Fruit fly (Drosophila melanogaster) whole organism, embryonic: ENCODE data around the gene CG34313.

Experiments used
- BEAF-32 ChIP-seq: fragments of 200-800 bp; sonication (Bioruptor generic); optimal IDR thresholded peaks from 3 replicates; lab custom pipeline; 2017; ENCODE audit warnings: missing biosample characterization, missing genetic modification characterization, mild to moderate bottlenecking, moderate library complexity, missing genetic modification reagents
- CG10267 ChIP-seq: fragments of 200-800 bp; sonication (Bioruptor generic); optimal IDR thresholded peaks from 2 replicates; lab custom pipeline; 2018; ENCODE audit warnings: missing biosample characterization, mild to moderate bottlenecking, missing genetic modification characterization, moderate library complexity
- CG10431 ChIP-seq: fragments of 200-800 bp; sonication (Bioruptor generic); optimal IDR thresholded peaks from 3 replicates; lab custom pipeline; 2018; ENCODE audit warnings: missing biosample characterization, mild to moderate bottlenecking, missing genetic modification characterization
- CG12236 ChIP-seq: fragments of 200-800 bp; sonication (Bioruptor generic); optimal IDR thresholded peaks from 2 replicates; lab custom pipeline; 2016; ENCODE audit warnings: missing biosample characterization, missing genetic modification characterization
- CG12659 ChIP-seq: fragments of 200-800 bp; sonication (Bioruptor generic); optimal IDR thresholded peaks from 3 replicates; lab custom pipeline; 2017; ENCODE audit warnings: mild to moderate bottlenecking, missing biosample characterization, missing genetic modification reagents, missing genetic modification characterization
- CG12744 ChIP-seq: fragments of 200-800 bp; sonication (Bioruptor generic); optimal IDR thresholded peaks from 2 replicates; lab custom pipeline; 2016; ENCODE audit warnings: missing biosample characterization, missing genetic modification characterization
- CG1792 ChIP-seq: fragments of 200-800 bp; sonication (Bioruptor generic); optimal IDR thresholded peaks from 2 replicates; lab custom pipeline; 2016; ENCODE audit warnings: missing biosample characterization, missing genetic modification characterization
- CG1832 ChIP-seq: fragments of 200-800 bp; sonication (Bioruptor generic); optimal IDR thresholded peaks from 2 replicates; lab custom pipeline; 2017; ENCODE audit warnings: missing biosample characterization, mild to moderate bottlenecking, missing genetic modification characterization, inconsistent platforms
- CG18764 ChIP-seq: fragments of 200-800 bp; sonication (Bioruptor generic); optimal IDR thresholded peaks from 3 replicates; lab custom pipeline; 2016; ENCODE audit warnings: missing biosample characterization, missing genetic modification characterization
- CG30431 ChIP-seq: fragments of 200-800 bp; sonication (Bioruptor generic); optimal IDR thresholded peaks from 2 replicates; lab custom pipeline; 2017; ENCODE audit warnings: missing biosample characterization, missing genetic modification characterization
- CG4282 ChIP-seq: fragments of 200-800 bp; sonication (Bioruptor generic); optimal IDR thresholded peaks from 2 replicates; lab custom pipeline; 2016; ENCODE audit warnings: missing biosample characterization, missing genetic modification characterization
- CG4707 ChIP-seq: fragments of 200-800 bp; sonication (Bioruptor generic); optimal IDR thresholded peaks from 2 replicates; lab custom pipeline; 2018; ENCODE audit warnings: missing biosample characterization, mild to moderate bottlenecking, missing genetic modification characterization, moderate library complexity
- CG4854 ChIP-seq: fragments of 200-800 bp; sonication (Bioruptor generic); optimal IDR thresholded peaks from 2 replicates; lab custom pipeline; 2016; ENCODE audit warnings: missing biosample characterization, missing genetic modification characterization, inconsistent platforms
- CG5180 ChIP-seq: fragments of 200-800 bp; sonication (Bioruptor generic); optimal IDR thresholded peaks from 3 replicates; lab custom pipeline; 2017; ENCODE audit warnings: missing biosample characterization, missing genetic modification characterization, mild to moderate bottlenecking, moderate library complexity, missing genetic modification reagents
- CG6272 ChIP-seq: fragments of 200-800 bp; sonication (Bioruptor generic); IDR thresholded peaks from 2 replicates; pipeline ENCODE4 v1.3.6; 2022; ENCODE audit warnings: missing biosample characterization, missing genetic modification characterization
- CG6854 ChIP-seq: fragments of 200-800 bp; sonication (Bioruptor generic); optimal IDR thresholded peaks from 3 replicates; lab custom pipeline; 2017; ENCODE audit warnings: missing biosample characterization, mild to moderate bottlenecking, missing genetic modification characterization
- CG8089 ChIP-seq: fragments of 200-800 bp; sonication (Bioruptor generic); optimal IDR thresholded peaks from 3 replicates; lab custom pipeline; 2016; ENCODE audit warnings: missing biosample characterization, missing genetic modification characterization
- Camta ChIP-seq: fragments of 200-800 bp; sonication (Bioruptor generic); optimal IDR thresholded peaks from 2 replicates; lab custom pipeline; 2016; ENCODE audit warnings: missing biosample characterization, missing genetic modification characterization
- CkIIα-i1 ChIP-seq: fragments of 200-800 bp; sonication (Bioruptor generic); IDR thresholded peaks from 2 replicates; pipeline ENCODE4 v1.3.6; 2022; ENCODE audit warnings: missing biosample characterization, missing genetic modification characterization
- D19A ChIP-seq: fragments of 200-800 bp; optimal IDR thresholded peaks from 3 replicates; lab custom pipeline; 2019; ENCODE audit warnings: missing biosample characterization, mild to moderate bottlenecking, missing genetic modification characterization, moderate library complexity
- Dip2 ChIP-seq: fragments of 200-800 bp; sonication (Bioruptor generic); IDR thresholded peaks from 2 replicates; pipeline ENCODE4 v1.3.6; 2022; ENCODE audit warnings: missing biosample characterization, missing genetic modification characterization
- H15 ChIP-seq: fragments of 200-800 bp; sonication (Bioruptor generic); IDR thresholded peaks from 3 replicates; pipeline ENCODE4 v1.3.6; 2022; ENCODE audit warnings: missing biosample characterization, missing genetic modification characterization
- MESR4 ChIP-seq: fragments of 200-800 bp; sonication (Bioruptor generic); optimal IDR thresholded peaks from 2 replicates; lab custom pipeline; 2018; ENCODE audit warnings: missing biosample characterization, mild to moderate bottlenecking, missing genetic modification characterization, moderate library complexity
- Myb ChIP-seq: fragments of 200-800 bp; sonication (Bioruptor generic); optimal IDR thresholded peaks from 2 replicates; lab custom pipeline; 2016; ENCODE audit warnings: missing biosample characterization, missing genetic modification characterization
- NK7.1 ChIP-seq: fragments of 200-800 bp; sonication (Bioruptor generic); optimal IDR thresholded peaks from 3 replicates; lab custom pipeline; 2016; ENCODE audit warnings: missing biosample characterization, missing genetic modification characterization
- NfI ChIP-seq: fragments of 200-800 bp; sonication (Bioruptor generic); optimal IDR thresholded peaks from 3 replicates; lab custom pipeline; 2018; ENCODE audit warnings: missing biosample characterization, mild to moderate bottlenecking, missing genetic modification characterization, moderate library complexity
- Sry-β ChIP-seq: fragments of 200-800 bp; sonication (Bioruptor generic); optimal IDR thresholded peaks from 2 replicates; lab custom pipeline; 2018; ENCODE audit warnings: missing biosample characterization, mild to moderate bottlenecking, missing genetic modification characterization, moderate library complexity
- Usf ChIP-seq: fragments of 200-800 bp; sonication (Bioruptor generic); optimal IDR thresholded peaks from 2 replicates; lab custom pipeline; 2017; ENCODE audit warnings: missing genotype, missing biosample characterization, missing genetic modification characterization
- Vsx1 ChIP-seq: fragments of 200-800 bp; sonication (Bioruptor generic); optimal IDR thresholded peaks from 2 replicates; lab custom pipeline; 2017; ENCODE audit warnings: missing biosample characterization, mild to moderate bottlenecking, missing genetic modification characterization, missing genetic modification reagents
- Xbp1 ChIP-seq: fragments of 200-800 bp; sonication (Bioruptor generic); optimal IDR thresholded peaks from 3 replicates; lab custom pipeline; 2016; ENCODE audit warnings: missing biosample characterization, mild to moderate bottlenecking, missing genetic modification characterization
- ase ChIP-seq: fragments of 200-800 bp; sonication (Bioruptor generic); IDR thresholded peaks from 3 replicates; pipeline ENCODE4 v1.3.6; 2022; ENCODE audit warnings: missing biosample characterization, missing genetic modification characterization
- bcd ChIP-seq: fragments of 200-800 bp; sonication (Bioruptor generic); optimal IDR thresholded peaks from 2 replicates; lab custom pipeline; 2017; ENCODE audit warnings: missing biosample characterization, mild to moderate bottlenecking, missing genetic modification characterization
- cad ChIP-seq: fragments of >200 bp; optimal IDR thresholded peaks from 2 replicates; lab custom pipeline; 2017; ENCODE audit warnings: missing biosample characterization, missing genetic modification characterization
- chm ChIP-seq: fragments of 200-800 bp; sonication (Bioruptor generic); IDR thresholded peaks from 2 replicates; pipeline ENCODE4 v1.3.6; 2022; ENCODE audit warnings: missing biosample characterization, missing genetic modification characterization
- fd96Cb ChIP-seq: fragments of 200-800 bp; sonication (Bioruptor generic); optimal IDR thresholded peaks from 2 replicates; lab custom pipeline; 2018; ENCODE audit warnings: missing biosample characterization, mild to moderate bottlenecking, missing genetic modification characterization, moderate library complexity
- ham ChIP-seq: fragments of 200-800 bp; sonication (Bioruptor generic); IDR thresholded peaks from 2 replicates; pipeline ENCODE4 v1.3.6; 2022; ENCODE audit warnings: missing biosample characterization, missing genetic modification characterization
- hb ChIP-seq: fragments of 200-800 bp; sonication (Bioruptor generic); IDR thresholded peaks from 3 replicates; pipeline ENCODE4 v1.3.6; 2022; ENCODE audit warnings: missing biosample characterization, missing genetic modification characterization; ENCODE audit not compliant: partially characterized antibody
- jigr1 ChIP-seq: fragments of 200-800 bp; sonication (Bioruptor generic); IDR thresholded peaks from 3 replicates; pipeline ENCODE4 v1.3.6; 2022; ENCODE audit warnings: missing biosample characterization, missing genetic modification characterization
- lmd ChIP-seq: fragments of 200-800 bp; sonication (Bioruptor generic); IDR thresholded peaks from 2 replicates; pipeline ENCODE4 v1.3.6; 2022; ENCODE audit warnings: missing biosample characterization, missing genetic modification characterization
- pros ChIP-seq: fragments of 200-800 bp; sonication (Bioruptor generic); optimal IDR thresholded peaks from 3 replicates; lab custom pipeline; 2019; ENCODE audit warnings: missing biosample characterization, mild to moderate bottlenecking, missing genetic modification characterization, moderate library complexity
- pum ChIP-seq: fragments of 200-800 bp; sonication (Bioruptor generic); optimal IDR thresholded peaks from 2 replicates; lab custom pipeline; 2016; ENCODE audit warnings: missing biosample characterization, missing genetic modification characterization
- run ChIP-seq: fragments of 200-800 bp; sonication (Bioruptor generic); optimal IDR thresholded peaks from 3 replicates; lab custom pipeline; 2018; ENCODE audit warnings: missing biosample characterization, mild to moderate bottlenecking, missing genetic modification characterization
- sim ChIP-seq: fragments of 200-800 bp; sonication (Bioruptor generic); IDR thresholded peaks from 2 replicates; pipeline ENCODE4 v1.3.6; 2022; ENCODE audit warnings: missing biosample characterization, missing genetic modification characterization
- slbo ChIP-seq: fragments of 200-800 bp; sonication (Bioruptor generic); IDR thresholded peaks from 2 replicates; pipeline ENCODE4 v1.3.6; 2022; ENCODE audit warnings: missing biosample characterization, missing genetic modification characterization
- ssp ChIP-seq: fragments of 200-800 bp; sonication (Bioruptor generic); IDR thresholded peaks from 2 replicates; pipeline ENCODE4 v1.3.6; 2022; ENCODE audit warnings: missing biosample characterization, missing genetic modification characterization
- ttk ChIP-seq: fragments of 200-800 bp; sonication (Bioruptor generic); IDR thresholded peaks from 2 replicates; pipeline ENCODE4 v2.1.2; 2022; ENCODE audit warnings: missing biosample characterization, missing genetic modification characterization
- tx ChIP-seq: fragments of 200-800 bp; sonication (Bioruptor generic); optimal IDR thresholded peaks from 2 replicates; lab custom pipeline; 2016; ENCODE audit warnings: missing biosample characterization, missing genetic modification characterization
- vfl ChIP-seq: fragments of 200-800 bp; sonication (Bioruptor generic); optimal IDR thresholded peaks from 2 replicates; lab custom pipeline; 2016; ENCODE audit warnings: missing biosample characterization, missing genetic modification characterization
- wor ChIP-seq: fragments of 200-800 bp; sonication (Bioruptor generic); IDR thresholded peaks from 2 replicates; pipeline ENCODE4 v1.3.6; 2022; ENCODE audit warnings: missing biosample characterization, missing genetic modification characterization
- zfh1 ChIP-seq: fragments of 200-800 bp; sonication (Bioruptor generic); IDR thresholded peaks from 3 replicates; pipeline ENCODE4 v1.3.6; 2022; ENCODE audit warnings: missing biosample characterization, missing genetic modification characterization

Gene CG34313

dm6 chr2L:16887660-16888573 lies 8.6 kb downstream of the CG34313 start, which contains the start of the genes osi and tweek (continued):
- TF ChIP-seq lmd (GFP tag; lab: Robert Waterston, UW), result peak; percentile 76
- peak; percentile 59 for TF ChIP-seq ttk (GFP tag; lab: Robert Waterston, UW)
- no peak for TF ChIP-seq Dip2
- TF ChIP-seq CG4707, result no peak
- TF ChIP-seq ssp, result peak; percentile 40
- TF ChIP-seq pros (GFP tag; lab: Kevin White, UChicago), result no peak
- TF ChIP-seq slbo (GFP tag; lab: Robert Waterston, UW), result peak; percentile 89
- TF ChIP-seq ase (GFP tag; lab: Robert Waterston, UW), result no peak
- no peak for TF ChIP-seq D19A (tag; lab: Kevin White, UChicago)
- no peak for TF ChIP-seq CkIIα-i1 (GFP tag; lab: Robert Waterston, UW)
- no peak for TF ChIP-seq cad (GFP tag; lab: Kevin White, UChicago)
- no peak for TF ChIP-seq CG12744 (GFP tag; lab: Kevin White, UChicago)
- TF ChIP-seq BEAF-32 (GFP tag; lab: Kevin White, UChicago), result peak; percentile 94
- no peak for TF ChIP-seq CG1792 (GFP tag; lab: Kevin White, UChicago)
- TF ChIP-seq CG10267 (tag; lab: Kevin White, UChicago), result peak; percentile 33
- peak; percentile 62 for TF ChIP-seq Camta (GFP tag; lab: Kevin White, UChicago)
- TF ChIP-seq pum (GFP tag; lab: Kevin White, UChicago), result peak; percentile 44
- peak; percentile 11 for TF ChIP-seq tx (GFP tag; lab: Kevin White, UChicago)
- no peak for TF ChIP-seq NK7.1 (GFP tag; lab: Kevin White, UChicago)
- no peak for TF ChIP-seq CG1832 (GFP tag; lab: Kevin White, UChicago)
- no peak for TF ChIP-seq CG5180 (GFP tag; lab: Kevin White, UChicago)
- peak; percentile 82 for TF ChIP-seq MESR4
- no peak for TF ChIP-seq CG12236
- TF ChIP-seq Myb, result peak; percentile 25
- 0 out of 2 replicates have a peak, but pooled peaks have one; percentile 8 for TF ChIP-seq ham
- TF ChIP-seq fd96Cb (tag; lab: Kevin White, UChicago), result peak; percentile 40
- TF ChIP-seq H15 (GFP tag; lab: Robert Waterston, UW), result 0 out of 3 replicates have a peak, but pooled peaks have one; percentile 11
- TF ChIP-seq CG4854 (GFP tag; lab: Kevin White, UChicago), result no peak
- TF ChIP-seq wor (GFP tag; lab: Robert Waterston, UW), result no peak
- peak; percentile 65 for TF ChIP-seq CG12659 (GFP tag; lab: Kevin White, UChicago)
- no peak for TF ChIP-seq sim (GFP tag; lab: Robert Waterston, UW)
- TF ChIP-seq run (tag; lab: Kevin White, UChicago), result no peak
- TF ChIP-seq bcd (GFP tag; lab: Kevin White, UChicago), result peak; percentile 57
- peak; percentile 69 for TF ChIP-seq Sry-β (GFP tag; lab: Kevin White, UChicago)
- no peak for TF ChIP-seq Vsx1
- TF ChIP-seq vfl (GFP tag; lab: Kevin White, UChicago), result peak; percentile 57
- TF ChIP-seq CG30431, result peak; percentile 37
- peak; percentile 86 for TF ChIP-seq hb (GFP tag; lab: Robert Waterston, UW)
- no peak for TF ChIP-seq zfh1
- TF ChIP-seq CG8089 (GFP tag; lab: Kevin White, UChicago), result peak; percentile 12
- TF ChIP-seq NfI, result peak; percentile 46
- TF ChIP-seq CG4282 (GFP tag; lab: Kevin White, UChicago), result no peak
- TF ChIP-seq CG6272 (GFP tag; lab: Robert Waterston, UW), result peak; percentile 39
- no peak for TF ChIP-seq CG18764
- no peak for TF ChIP-seq jigr1 (GFP tag; lab: Robert Waterston, UW)
- no peak for TF ChIP-seq CG6854 (GFP tag; lab: Kevin White, UChicago)
- no peak for TF ChIP-seq CG10431 (GFP tag; lab: Kevin White, UChicago)
- TF ChIP-seq Usf (GFP tag; lab: Kevin White, UChicago), result peak; percentile 26
- TF ChIP-seq Xbp1 (GFP tag; lab: Kevin White, UChicago), result peak; percentile 78
- no peak for TF ChIP-seq chm (GFP tag; lab: Robert Waterston, UW)
